Worm (Caenorhabditis elegans) whole organism, L4 larva: ENCODE measurements around the gene gos-28.

Experiments
- F26F4.8 ChIP-seq: fragments of 200-800 bp; sonication (Bioruptor generic); conservative IDR thresholded peaks from 2 replicates; pipeline ENCODE4 v1.3.6; 2022; ENCODE audit warnings: missing genetic modification characterization, missing compliant biosample characterization
- F37D6.2 ChIP-seq: sonication (generic microtip); optimal IDR thresholded peaks from 2 replicates; lab custom pipeline; 2016; ENCODE audit warnings: mild to moderate bottlenecking, missing genetic modification characterization, missing compliant biosample characterization
- T20F7.1 ChIP-seq: fragments of 200-800 bp; sonication (Bioruptor generic); optimal IDR thresholded peaks from 2 replicates; lab custom pipeline; 2018; ENCODE audit warnings: mild to moderate bottlenecking, missing genetic modification characterization, missing compliant biosample characterization
- Y105C5A.15 ChIP-seq: fragments of 200-800 bp; sonication (Bioruptor generic); IDR thresholded peaks from 2 replicates; pipeline ENCODE4 v1.3.6; 2022; ENCODE audit warnings: missing genetic modification characterization, missing compliant biosample characterization
- Y75B8A.6 ChIP-seq: fragments of 200-800 bp; sonication (Bioruptor generic); IDR thresholded peaks from 2 replicates; pipeline ENCODE4 v1.3.6; 2022; ENCODE audit warnings: missing genetic modification reagents, missing genetic modification characterization, missing compliant biosample characterization
- aha-1 ChIP-seq: fragments of 150-350 bp; peaks from one replicate; lab custom pipeline; 2014; ENCODE audit warnings: missing biosample characterization, missing genetic modification characterization
- aly-2 ChIP-seq: sonication (generic microtip); optimal IDR thresholded peaks from 2 replicates; lab custom pipeline; 2018; ENCODE audit warnings: missing biosample characterization, missing genetic modification characterization
- arid-1 ChIP-seq: fragments of 200-800 bp; sonication (Bioruptor generic); conservative IDR thresholded peaks from 2 replicates; pipeline ENCODE4 v1.3.6; 2022; ENCODE audit warnings: missing genetic modification reagents, missing genetic modification characterization, missing compliant biosample characterization
- ces-1 ChIP-seq: fragments of 150-350 bp; sonication (generic microtip); optimal IDR thresholded peaks from 4 replicates; lab custom pipeline; 2014; ENCODE audit warnings: missing biosample characterization, missing genetic modification reagents, missing genetic modification characterization
- daf-16 ChIP-seq, 3 experiments: sonication (generic microtip); optimal IDR thresholded peaks; 2 replicates each; lab custom pipeline; 2016 to 2017; ENCODE audit warnings: missing genetic modification characterization in 3 of 3, missing genetic modification reagents in 3 of 3, mild to moderate bottlenecking in 2 of 3, missing compliant biosample characterization in 2 of 3, missing biosample characterization in 1 of 3, moderate library complexity in 1 of 3
- daf-8 ChIP-seq: fragments of 200-800 bp; sonication (Bioruptor generic); IDR thresholded peaks from 2 replicates; pipeline ENCODE4 v1.3.6; 2022; ENCODE audit warnings: missing genetic modification characterization, missing compliant biosample characterization
- dpl-1 ChIP-seq: fragments of 150-350 bp; optimal IDR thresholded peaks from 2 replicates; lab custom pipeline; 2014; ENCODE audit warnings: missing biosample characterization, missing genetic modification reagents, missing genetic modification characterization
- dve-1 ChIP-seq: sonication (generic microtip); optimal IDR thresholded peaks from 2 replicates; lab custom pipeline; 2017; ENCODE audit warnings: antibody characterized with exemption, mild to moderate bottlenecking, missing genetic modification characterization, missing compliant biosample characterization; ENCODE audit not compliant: insufficient read depth
- fkh-10 ChIP-seq: fragments of 150-350 bp; optimal IDR thresholded peaks from 2 replicates; lab custom pipeline; 2014; ENCODE audit warnings: missing biosample characterization, missing genetic modification reagents, missing genetic modification characterization
- hif-1 ChIP-seq, 2 experiments: sonication (generic microtip); optimal IDR thresholded peaks; 2 replicates each; lab custom pipeline; 2016 to 2017; ENCODE audit warnings: missing compliant biosample characterization in 2 of 2, missing genetic modification characterization in 2 of 2, missing genetic modification reagents in 2 of 2, missing genotype in 2 of 2, mild to moderate bottlenecking in 1 of 2
- hlh-30 ChIP-seq: sonication (generic microtip); optimal IDR thresholded peaks from 2 replicates; lab custom pipeline; 2017; ENCODE audit warnings: antibody characterized with exemption, mild to moderate bottlenecking, missing genetic modification characterization, missing compliant biosample characterization; ENCODE audit not compliant: insufficient read depth
- lin-13 ChIP-seq: fragments of 150-350 bp; optimal IDR thresholded peaks from 2 replicates; lab custom pipeline; 2014; ENCODE audit warnings: missing biosample characterization, missing genetic modification reagents, missing genetic modification characterization
- lin-38 ChIP-seq: fragments of 200-800 bp; sonication (Bioruptor generic); IDR thresholded peaks from 2 replicates; pipeline ENCODE4 v1.3.6; 2022; ENCODE audit warnings: missing genetic modification reagents, missing genetic modification characterization, missing compliant biosample characterization
- lsy-2 ChIP-seq, 2 experiments: fragments of 150-350 bp in 1 of 2; sonication (generic microtip) in 1 of 2; optimal IDR thresholded peaks; 2 replicates each; lab custom pipeline; 2014 to 2017; ENCODE audit warnings: missing biosample characterization in 2 of 2, missing genetic modification characterization in 2 of 2
- mep-1 ChIP-seq: fragments of 150-350 bp; sonication (generic microtip); optimal IDR thresholded peaks from 3 replicates; lab custom pipeline; 2014; ENCODE audit warnings: missing biosample characterization, missing genetic modification characterization
- mes-2 ChIP-seq: sonication (generic microtip); optimal IDR thresholded peaks from 2 replicates; lab custom pipeline; 2016; ENCODE audit warnings: missing genotype, mild to moderate bottlenecking, missing genetic modification characterization, missing compliant biosample characterization; ENCODE audit not compliant: poor library complexity, severe bottlenecking
- mxl-2 ChIP-seq: fragments of 200-800 bp; sonication (Bioruptor generic); conservative IDR thresholded peaks from 2 replicates; pipeline ENCODE4 v1.3.6; 2022; ENCODE audit warnings: missing genetic modification reagents, missing genetic modification characterization, missing compliant biosample characterization
- mxl-3 ChIP-seq: fragments of 200-800 bp; sonication (Bioruptor generic); optimal IDR thresholded peaks from 2 replicates; lab custom pipeline; 2018; ENCODE audit warnings: mild to moderate bottlenecking, missing genetic modification characterization, missing compliant biosample characterization
- nhr-28 ChIP-seq: fragments of 150-350 bp; optimal IDR thresholded peaks from 2 replicates; lab custom pipeline; 2014; ENCODE audit warnings: missing biosample characterization, missing genetic modification characterization
- nhr-42 ChIP-seq: fragments of 200-800 bp; sonication (Bioruptor generic); IDR thresholded peaks from 2 replicates; pipeline ENCODE4 v1.3.6; 2022; ENCODE audit warnings: missing genetic modification characterization, missing compliant biosample characterization
- nhr-77 ChIP-seq: fragments of 150-350 bp; optimal IDR thresholded peaks from 2 replicates; lab custom pipeline; 2014; ENCODE audit warnings: missing biosample characterization, missing genetic modification characterization
- php-3 ChIP-seq: fragments of 200-800 bp; sonication (Bioruptor generic); IDR thresholded peaks from 2 replicates; pipeline ENCODE4 v1.3.6; 2022; ENCODE audit warnings: missing genetic modification reagents, missing genetic modification characterization, missing compliant biosample characterization
- pqm-1 ChIP-seq: sonication (generic microtip); optimal IDR thresholded peaks from 2 replicates; lab custom pipeline; 2017; ENCODE audit warnings: missing biosample characterization, missing genetic modification characterization
- rbr-2 ChIP-seq: sonication (generic microtip); optimal IDR thresholded peaks from 2 replicates; lab custom pipeline; 2016; ENCODE audit warnings: missing genotype, missing genetic modification characterization, missing compliant biosample characterization
- sdz-12 ChIP-seq: fragments of 200-800 bp; sonication (Bioruptor generic); optimal IDR thresholded peaks from 2 replicates; lab custom pipeline; 2018; ENCODE audit warnings: mild to moderate bottlenecking, missing genetic modification characterization, missing compliant biosample characterization
- set-16 ChIP-seq: fragments of 200-800 bp; sonication (Bioruptor generic); IDR thresholded peaks from 2 replicates; pipeline ENCODE4 v1.3.6; 2022; ENCODE audit warnings: missing genetic modification reagents, missing genetic modification characterization, missing compliant biosample characterization
- skn-1 ChIP-seq: fragments of 150-350 bp; optimal IDR thresholded peaks from 2 replicates; lab custom pipeline; 2014; ENCODE audit warnings: missing biosample characterization, missing genetic modification characterization
- snpc-1.2 ChIP-seq: fragments of 200-800 bp; sonication (Bioruptor generic); IDR thresholded peaks from 2 replicates; pipeline ENCODE4 v1.3.6; 2022; ENCODE audit warnings: missing genetic modification reagents, missing genetic modification characterization, missing compliant biosample characterization
- tag-97 ChIP-seq: fragments of 200-800 bp; sonication (Bioruptor generic); IDR thresholded peaks from 2 replicates; pipeline ENCODE4 v1.3.6; 2022; ENCODE audit warnings: missing genetic modification characterization, missing compliant biosample characterization
- tra-1 ChIP-seq: fragments of 200-800 bp; sonication (Bioruptor generic); IDR thresholded peaks from 2 replicates; pipeline ENCODE4 v1.3.6; 2022; ENCODE audit warnings: missing genetic modification reagents, missing genetic modification characterization, missing compliant biosample characterization
- unc-130 ChIP-seq: sonication (generic microtip); optimal IDR thresholded peaks from 2 replicates; lab custom pipeline; 2016; ENCODE audit warnings: missing genetic modification reagents, missing genetic modification characterization, missing compliant biosample characterization
- zfp-2 ChIP-seq: sonication (generic microtip); optimal IDR thresholded peaks from 2 replicates; lab custom pipeline; 2016; ENCODE audit warnings: mild to moderate bottlenecking, missing genetic modification characterization, missing compliant biosample characterization
- zfp-3 ChIP-seq: fragments of 200-800 bp; sonication (Bioruptor generic); conservative IDR thresholded peaks from 2 replicates; pipeline ENCODE4 v1.3.6; 2022; ENCODE audit warnings: missing genetic modification reagents, missing genetic modification characterization, missing compliant biosample characterization

The gos-28 gene

DNA sequence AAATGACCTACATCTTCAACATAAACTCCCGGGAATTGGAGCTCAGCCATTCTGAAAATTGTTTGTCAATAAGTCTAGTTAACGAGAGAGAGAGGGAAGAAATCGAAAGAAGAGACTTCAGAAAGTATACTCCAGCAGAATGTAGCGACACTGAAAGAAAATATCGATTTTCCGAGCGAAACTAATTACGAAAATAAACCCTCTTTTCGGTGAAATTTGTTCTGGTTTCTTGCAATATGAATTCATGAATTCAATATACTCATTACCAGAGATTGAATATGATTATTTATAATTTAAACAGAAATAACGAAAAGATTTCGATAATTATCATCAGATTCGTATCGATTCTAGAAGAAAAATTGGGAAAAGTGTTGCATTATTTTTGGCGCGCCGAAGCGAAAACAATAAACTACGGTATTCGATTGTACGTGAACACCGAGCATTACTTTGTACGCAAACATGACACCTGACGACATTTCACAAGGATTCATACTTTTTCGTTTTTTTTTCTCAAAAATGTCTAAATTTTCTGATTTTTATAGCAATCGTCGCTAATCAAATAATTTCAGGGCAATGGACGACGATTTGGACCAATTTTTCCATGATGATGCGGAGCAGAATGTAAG is 32.7 kb upstream of the gos-28 start, which contains the start of the genes hmg-4 and T20B12.3:
TSS of gene hmg-4 (minus strand) at position 51 of the 626 bp plus-strand sequence.
TSS of gene T20B12.3 (plus strand) at position 570 of the 626 bp plus-strand sequence.
- TF ChIP-seq rbr-2 (tag; lab: Kevin White, UChicago), result peak; percentile 11
- TF ChIP-seq fkh-10 (GFP tag; lab: Kevin White, UChicago), result no peak
- TF ChIP-seq zfp-2 (tag; lab: Kevin White, UChicago), result no peak
- no peak for TF ChIP-seq mxl-3 (GFP tag; lab: Kevin White, UChicago)
- no peak for TF ChIP-seq snpc-1.2
- TF ChIP-seq nhr-77, result no peak
- TF ChIP-seq dpl-1 (GFP tag; lab: Kevin White, UChicago), result peak; percentile 61
- no peak for TF ChIP-seq lin-13 (GFP tag; lab: Kevin White, UChicago)
- no peak for TF ChIP-seq nhr-42 (GFP tag; lab: Robert Waterston, UW)
- peak; percentile 44 for TF ChIP-seq T20F7.1
- TF ChIP-seq dve-1 (tag; lab: Kevin White, UChicago), result peak; percentile 15
- TF ChIP-seq lsy-2 (tag; optimal IDR thresholded peaks at IDR 0.05; lab: Kevin White, UChicago), result peak in 1 of 2 experiments; percentile 98
- TF ChIP-seq hlh-30 (tag; lab: Kevin White, UChicago), result peak; percentile 51
- TF ChIP-seq daf-8 (GFP tag; lab: Robert Waterston, UW), result no peak
- no peak for TF ChIP-seq F37D6.2 (tag; lab: Kevin White, UChicago)
- no peak for TF ChIP-seq tra-1 (GFP tag; lab: Robert Waterston, UW)
- TF ChIP-seq mxl-2, result no peak
- no peak for TF ChIP-seq hif-1 (tag; optimal IDR thresholded peaks at IDR 0.05; lab: Kevin White, UChicago)
- TF ChIP-seq unc-130 (GFP tag; lab: Kevin White, UChicago), result peak; percentile 34
- TF ChIP-seq Y75B8A.6 (GFP tag; lab: Robert Waterston, UW), result no peak
- no peak for TF ChIP-seq arid-1
- no peak for TF ChIP-seq F26F4.8 (GFP tag; lab: Robert Waterston, UW)
- no peak for TF ChIP-seq sdz-12
- TF ChIP-seq zfp-3 (GFP tag; lab: Robert Waterston, UW), result no peak
- TF ChIP-seq mes-2, result peak; percentile 62
- peak; percentile 53 for TF ChIP-seq lin-38 (GFP tag; lab: Robert Waterston, UW)
- TF ChIP-seq php-3 (GFP tag; lab: Robert Waterston, UW), result no peak
- no peak for TF ChIP-seq Y105C5A.15 (GFP tag; lab: Robert Waterston, UW)
- TF ChIP-seq pqm-1 (tag; lab: Kevin White, UChicago), result no peak
- no peak for TF ChIP-seq daf-16 (GFP tag; optimal IDR thresholded peaks at IDR 0.05; lab: Kevin White, UChicago)
- peak; percentile 36 for TF ChIP-seq daf-16 (tag; optimal IDR thresholded peaks at IDR 0.05; lab: Kevin White, UChicago)
- TF ChIP-seq nhr-28 (tag; lab: Kevin White, UChicago), result no peak
- no peak for TF ChIP-seq aly-2 (tag; lab: Kevin White, UChicago)
- peak; percentile 34 for TF ChIP-seq mep-1 (tag; lab: Kevin White, UChicago)
- TF ChIP-seq, all 104 proteins: peak for 11

ce11 chrIII:7380120-7380519 is 31.1 kb upstream of the gos-28 start:
- TF ChIP-seq aha-1 (peak; percentile 91), nhr-28 (tag; lab: Kevin White, UChicago) (no peak), set-16 (GFP tag; lab: Robert Waterston, UW) (no peak), tag-97 (no peak), ces-1 (no peak)

- TF ChIP-seq lin-38 (GFP tag; lab: Robert Waterston, UW) (no peak), skn-1 (no peak)
These were observed 30.0 kb upstream of the gos-28 start, which contains the start of gene T20B12.7 for ce11 chrIII:7378945-7379344. Gene T20B12.7 (minus strand): TSS chrIII:7379045.
